Worm (Caenorhabditis elegans): Measurements from ENCODE around the gene col-169.

The col-169 gene

DNA sequence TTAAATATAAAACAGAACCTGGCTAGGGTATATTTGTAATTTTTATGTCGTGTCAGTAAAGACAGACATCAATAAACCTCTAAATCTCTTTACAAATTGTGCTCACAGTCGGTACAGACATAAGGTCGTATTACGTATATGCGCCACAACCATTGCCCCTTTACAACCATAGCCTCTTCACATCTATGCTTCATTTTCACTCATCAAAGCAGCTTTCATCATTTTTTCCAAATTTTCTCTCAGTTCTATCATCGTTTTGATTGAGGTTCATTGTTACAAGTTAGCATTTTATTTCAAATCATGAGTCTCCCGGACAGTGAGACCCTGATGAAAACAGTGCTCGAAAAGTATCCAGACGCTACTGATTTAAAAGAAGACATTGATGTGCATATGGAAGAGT lies 35.2 kb downstream of the col-169 start, which contains the start of gene C03B1.4:
TSS of gene C03B1.4 (plus strand) at position 301 of the 400 bp plus-strand sequence.
- TF ChIP-seq tag-97 (GFP tag; IDR thresholded peaks at IDR 0.05) (no peak), lin-13 (GFP tag; optimal IDR thresholded peaks at IDR 0.05) (no peak), attf-4 (tag; optimal IDR thresholded peaks at IDR 0.05) (no peak), zip-2 (tag; optimal IDR thresholded peaks at IDR 0.05) (no peak), ceh-44 (GFP tag; IDR thresholded peaks at IDR 0.05) (no peak), ctbp-1 (GFP tag; IDR thresholded peaks at IDR 0.05) (no peak), ceh-62 (tag; optimal IDR thresholded peaks at IDR 0.05) (no peak), snpc-1.2 (GFP tag; IDR thresholded peaks at IDR 0.05) (no peak), unc-39 (tag; optimal IDR thresholded peaks at IDR 0.05) (no peak), D1046.2 (GFP tag; IDR thresholded peaks at IDR 0.05) (no peak), snpc-4 (tag; optimal IDR thresholded peaks at IDR 0.05) (no peak), gei-8 (GFP tag; optimal IDR thresholded peaks at IDR 0.05) (no peak), dmd-6 (GFP tag; IDR thresholded peaks at IDR 0.05) (no peak), mes-2 (tag; optimal IDR thresholded peaks at IDR 0.05; ENCODE audit: poor library complexity, severe bottlenecking) (no peak), mxl-2 (GFP tag; conservative IDR thresholded peaks at IDR 0.05) (no peak), dmd-8 (GFP tag; IDR thresholded peaks at IDR 0.05) (no peak), lin-39 (tag; optimal IDR thresholded peaks at IDR 0.05) (no peak)

DNA sequence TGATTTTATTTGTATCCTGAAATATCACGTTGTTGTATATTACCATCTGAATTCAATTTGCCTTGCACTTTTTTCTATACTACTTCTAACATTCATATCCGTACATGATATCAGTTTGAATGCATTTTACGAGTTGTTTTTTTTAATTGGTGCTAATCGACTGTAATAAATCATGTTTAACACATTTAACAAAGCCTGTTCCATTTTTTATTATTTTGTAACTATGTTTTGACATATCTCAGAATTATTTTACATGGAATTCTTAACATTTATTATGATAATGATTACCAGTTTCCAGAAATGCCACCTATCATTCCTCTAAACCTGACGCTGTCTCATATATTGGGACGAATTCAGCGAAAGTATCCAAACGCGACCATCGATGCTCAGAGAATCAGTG lies 36.8 kb downstream of the col-169 start, which contains the start of gene C03B1.3:
TSS of gene C03B1.3 (plus strand) at position 301 of the 400 bp plus-strand sequence.
- no peak for TF ChIP-seq tra-1 (GFP tag; IDR thresholded peaks at IDR 0.05)
- no peak for TF ChIP-seq lin-38 (GFP tag; IDR thresholded peaks at IDR 0.05)
- TF ChIP-seq nhr-102 (tag; optimal IDR thresholded peaks at IDR 0.05) = no peak
- TF ChIP-seq zag-1 (tag; optimal IDR thresholded peaks at IDR 0.05) = no peak
- TF ChIP-seq ztf-7 (tag; optimal IDR thresholded peaks at IDR 0.05) = no peak
- TF ChIP-seq dpl-1 (GFP tag; optimal IDR thresholded peaks at IDR 0.05) = no peak
- no peak for TF ChIP-seq snpc-1.2 (GFP tag; IDR thresholded peaks at IDR 0.05)
- TF ChIP-seq lin-39 (tag; optimal IDR thresholded peaks at IDR 0.05) = no peak
- no peak for TF ChIP-seq hif-1 (tag; optimal IDR thresholded peaks at IDR 0.05)
- no peak for TF ChIP-seq nhr-48 (tag; optimal IDR thresholded peaks at IDR 0.05)
- TF ChIP-seq rbr-2 (tag; optimal IDR thresholded peaks at IDR 0.05) = no peak
- no peak for TF ChIP-seq daf-19 (GFP tag; conservative IDR thresholded peaks at IDR 0.05)
- no peak for TF ChIP-seq ama-1 (optimal IDR thresholded peaks at IDR 0.05)
- TF ChIP-seq lin-15B (tag; optimal IDR thresholded peaks at IDR 0.05) = no peak
- TF ChIP-seq aly-2 (tag; optimal IDR thresholded peaks at IDR 0.05) = no peak
- no peak for TF ChIP-seq nhr-111 (GFP tag; optimal IDR thresholded peaks at IDR 0.05)
- TF ChIP-seq ceh-20 (GFP tag; IDR thresholded peaks at IDR 0.05) = no peak
- no peak for TF ChIP-seq mxl-2 (GFP tag; conservative IDR thresholded peaks at IDR 0.05)
- no peak for TF ChIP-seq pha-4 (GFP tag; IDR thresholded peaks at IDR 0.05)
- TF ChIP-seq pha-4 (tag; optimal IDR thresholded peaks at IDR 0.05) = no peak
- TF ChIP-seq madf-5 (GFP tag; IDR thresholded peaks at IDR 0.05) = no peak

ce11 chrX:6369717-6370116 lies 40.8 kb downstream of the col-169 start, which contains the start of gene C03B1.2:
Gene C03B1.2, plus strand, starts transcription at chrX:6370017.
- no peak for TF ChIP-seq egl-27 (tag; optimal IDR thresholded peaks at IDR 0.05)
- no peak for TF ChIP-seq gei-8 (GFP tag; optimal IDR thresholded peaks at IDR 0.05)
- no peak for TF ChIP-seq nhr-48 (tag; optimal IDR thresholded peaks at IDR 0.05)
- no peak for TF ChIP-seq nhr-11 (tag; optimal IDR thresholded peaks at IDR 0.05)
- no peak for TF ChIP-seq unc-130 (GFP tag; optimal IDR thresholded peaks at IDR 0.05)
- TF ChIP-seq lin-15B (tag; optimal IDR thresholded peaks at IDR 0.05) = no peak
- TF ChIP-seq Y105C5A.15 (GFP tag; IDR thresholded peaks at IDR 0.05) = no peak
- TF ChIP-seq nhr-237 (tag; optimal IDR thresholded peaks at IDR 0.05) = no peak
- TF ChIP-seq hmg-1.1 (GFP tag; IDR thresholded peaks at IDR 0.05) = no peak
- no peak for TF ChIP-seq aha-1 (tag)
- TF ChIP-seq fos-1 (tag; optimal IDR thresholded peaks at IDR 0.05) = no peak
- TF ChIP-seq duxl-1 (tag; optimal IDR thresholded peaks at IDR 0.05; ENCODE audit: poor library complexity) = no peak
- TF ChIP-seq fkh-10 (GFP tag; optimal IDR thresholded peaks at IDR 0.05) = no peak
- TF ChIP-seq F26F4.8 (GFP tag; conservative IDR thresholded peaks at IDR 0.05) = no peak
- TF ChIP-seq ceh-28 (tag; optimal IDR thresholded peaks at IDR 0.05) = no peak
- TF ChIP-seq hlh-11 (tag; optimal IDR thresholded peaks at IDR 0.05) = no peak
- TF ChIP-seq nhr-6 (tag; optimal IDR thresholded peaks at IDR 0.05) = no peak
- no peak for TF ChIP-seq lin-39 (tag; optimal IDR thresholded peaks at IDR 0.05)

All from whole organism, L4 larva.